Fruit fly (Drosophila melanogaster) whole organism: ENCODE measurements around the gene CG6012.

ENCODE experiments used
- EcR ChIP-seq, 2 experiments: fragments of >200 bp; optimal IDR thresholded peaks; 2 replicates each; lab custom pipeline; 2017; ENCODE audit warnings: missing biosample characterization in 2 of 2, missing genetic modification characterization in 2 of 2, missing genetic modification reagents in 2 of 2
- usp ChIP-seq: fragments of >200 bp; optimal IDR thresholded peaks from 2 replicates; lab custom pipeline; 2017; ENCODE audit warnings: missing biosample characterization, missing genetic modification characterization, mixed read lengths

dm6 chr2L:16845179-16845578 lies 16.1 kb downstream of the CG6012 start:
- no peak for TF ChIP-seq usp (GFP tag; lab: Kevin White, UChicago)
- no peak for TF ChIP-seq EcR (GFP tag; optimal IDR thresholded peaks at IDR 0.05; lab: Kevin White, UChicago)
